Worm (Caenorhabditis elegans) whole organism, mixed stage, embryonic: ENCODE data around the gene K06G5.1.

ENCODE experiments used
- nhr-12 ChIP-seq: fragments of 150-350 bp; optimal IDR thresholded peaks from 2 replicates; lab custom pipeline; 2014; ENCODE audit warnings: missing biosample characterization, missing genetic modification characterization
- unc-62 ChIP-seq: fragments of 150-350 bp; optimal IDR thresholded peaks from 2 replicates; lab custom pipeline; 2014; ENCODE audit warnings: missing biosample characterization, missing genetic modification reagents, missing genetic modification characterization

ce11 chrX:14238291-14238758 is 23.6 kb downstream of the K06G5.1 start, which contains the start of gene K04C1.2:
- TF ChIP-seq nhr-12 (tag; lab: Kevin White, UChicago) (no peak), unc-62 (GFP tag; lab: Kevin White, UChicago) (no peak)
